Fruit fly (Drosophila melanogaster): ENCODE data around the gene CG10013.
A peak's percentile ranks its signal among the peaks of the same experiment; 100 is the strongest.

The CG10013 gene

DNA sequence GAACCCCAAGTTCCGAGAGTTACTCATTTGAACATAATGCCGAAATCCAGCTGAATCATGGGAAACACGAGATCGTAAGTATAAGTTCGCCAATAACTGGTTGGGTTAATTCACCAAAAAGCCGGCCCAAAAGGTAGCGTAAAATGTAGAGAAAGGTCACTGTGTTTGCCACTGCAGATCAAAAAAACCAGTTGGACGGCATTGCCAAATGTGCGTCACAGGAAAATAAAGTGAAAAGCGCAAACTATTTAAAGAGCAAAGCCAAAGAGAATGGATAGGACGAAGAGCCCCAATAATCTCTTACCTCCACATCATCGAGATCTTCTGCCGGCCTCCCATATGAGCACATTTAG is 47.3 kb downstream of the CG10013 start:
- TF ChIP-seq bab1 (GFP tag; optimal IDR thresholded peaks at IDR 0.05) (no peak), tj (GFP tag; optimal IDR thresholded peaks at IDR 0.05) (peak; percentile 51)

DNA sequence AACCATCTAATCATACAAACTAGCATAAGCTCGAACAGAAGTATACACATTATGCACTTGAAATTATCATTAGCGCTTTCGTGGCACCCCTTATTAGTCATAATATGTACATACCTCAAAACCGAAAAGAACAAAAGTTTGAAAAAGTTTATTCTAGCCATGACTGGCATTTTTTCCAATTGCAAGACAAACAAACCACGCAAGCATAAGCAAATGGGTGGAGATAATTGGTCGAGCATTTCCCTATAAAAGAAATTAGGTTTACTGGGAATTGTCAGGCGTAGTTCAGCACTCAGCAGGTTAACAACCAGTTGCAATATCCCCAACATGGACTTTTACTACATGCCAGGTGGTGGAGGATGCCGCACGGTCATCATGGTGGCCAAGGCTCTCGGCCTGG is 48.4 kb downstream of the CG10013 start, which contains the start of gene GstD2:
Gene GstD2, plus strand, starts transcription at position 301 of the 400 bp plus-strand sequence.
- TF ChIP-seq cnc (optimal IDR thresholded peaks at IDR 0.05) (peak in 1 of 2 experiments; percentile 48), ovo (GFP tag; optimal IDR thresholded peaks at IDR 0.05) (no peak)

DNA sequence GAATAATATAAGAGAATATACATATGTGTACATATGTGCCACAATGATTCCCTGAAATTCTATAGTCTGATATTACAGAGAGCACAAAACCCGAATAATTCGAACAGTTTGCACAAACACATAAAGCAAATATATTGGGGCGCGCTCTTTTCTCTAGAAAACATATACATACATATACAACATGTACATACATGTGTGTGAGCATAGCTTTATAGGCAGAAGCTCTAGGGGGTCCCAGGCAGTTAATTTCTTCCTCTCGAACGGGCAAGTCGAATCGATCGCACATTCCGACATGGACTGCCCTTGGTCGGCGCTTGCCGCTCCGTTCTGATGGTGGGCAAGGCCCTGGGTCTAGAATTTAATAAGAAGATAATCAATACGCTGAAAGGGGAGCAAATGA is 49.5 kb downstream of the CG10013 start, which contains the start of gene GstD3:
Gene GstD3, plus strand, starts transcription at position 269 of the 400 bp plus-strand sequence.
- peak; percentile 50 for TF ChIP-seq kay (GFP tag; ENCODE audit: borderline replicate concordance)
- no peak for TF ChIP-seq CG7045 (GFP tag; optimal IDR thresholded peaks at IDR 0.05)
- no peak for TF ChIP-seq cic (GFP tag; optimal IDR thresholded peaks at IDR 0.05)
- no peak for TF ChIP-seq toe (GFP tag; optimal IDR thresholded peaks at IDR 0.05)
- TF ChIP-seq pad (GFP tag; optimal IDR thresholded peaks at IDR 0.05), result no peak

DNA sequence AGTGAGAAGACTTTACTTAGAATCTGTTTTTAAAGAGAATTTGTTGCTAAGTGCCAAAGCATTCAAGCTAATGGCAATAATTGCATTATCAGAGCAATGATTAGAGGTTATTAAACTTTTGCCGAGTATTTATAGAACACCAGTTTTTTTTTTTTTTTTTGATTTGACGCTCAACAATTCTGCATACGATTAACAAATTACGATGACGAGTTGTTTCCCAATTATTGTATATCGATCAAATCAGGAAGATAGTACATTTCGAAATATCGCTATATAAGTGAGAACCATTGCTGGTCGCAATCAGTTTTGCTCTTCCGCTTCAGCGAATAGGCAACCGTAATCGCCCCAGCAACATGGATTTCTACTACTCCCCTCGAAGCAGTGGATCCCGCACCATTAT is 50.5 kb downstream of the CG10013 start, which contains the start of gene GstD4:
Gene GstD4, plus strand, starts transcription at position 301 of the 400 bp plus-strand sequence.
- TF ChIP-seq CG14711 (tag; optimal IDR thresholded peaks at IDR 0.05) (no peak), CG11617 (GFP tag; optimal IDR thresholded peaks at IDR 0.05) (no peak), CG33017 (tag; optimal IDR thresholded peaks at IDR 0.05) (no peak), kay (GFP tag; ENCODE audit: borderline replicate concordance) (no peak), bab1 (GFP tag; optimal IDR thresholded peaks at IDR 0.05) (no peak), toe (GFP tag; optimal IDR thresholded peaks at IDR 0.05) (no peak), Clk (GFP tag; optimal IDR thresholded peaks at IDR 0.05) (no peak), CG5204 (GFP tag; optimal IDR thresholded peaks at IDR 0.05) (no peak), Hr96 (GFP tag; optimal IDR thresholded peaks at IDR 0.05) (no peak), Mnt (GFP tag; optimal IDR thresholded peaks at IDR 0.05) (no peak), tj (GFP tag; optimal IDR thresholded peaks at IDR 0.05) (no peak), ovo (GFP tag; optimal IDR thresholded peaks at IDR 0.05) (no peak), cic (GFP tag; optimal IDR thresholded peaks at IDR 0.05) (no peak), CG1620 (GFP tag; optimal IDR thresholded peaks at IDR 0.05) (no peak), Crg-1 (GFP tag; optimal IDR thresholded peaks at IDR 0.05) (no peak), CG7045 (GFP tag; optimal IDR thresholded peaks at IDR 0.05) (no peak), pad (GFP tag; optimal IDR thresholded peaks at IDR 0.05) (no peak), cnc (optimal IDR thresholded peaks at IDR 0.05) (no peak), CG7101 (tag; optimal IDR thresholded peaks at IDR 0.05) (no peak)
